Worm (Caenorhabditis elegans) whole organism, L4/young adult: ENCODE data around the gene sru-24.

Source experiments
- W03F9.2 ChIP-seq: fragments of 150-350 bp; optimal IDR thresholded peaks from 2 replicates; lab custom pipeline; 2014; ENCODE audit warnings: missing biosample characterization, missing genetic modification characterization
- dao-5 ChIP-seq: sonication (generic microtip); optimal IDR thresholded peaks from 2 replicates; lab custom pipeline; 2016; ENCODE audit warnings: missing genotype, missing genetic modification characterization, moderate library complexity, missing compliant biosample characterization
- him-1 ChIP-seq: sonication (generic microtip); optimal IDR thresholded peaks from 2 replicates; lab custom pipeline; 2016; ENCODE audit warnings: missing genotype, missing genetic modification reagents, missing genetic modification characterization, missing compliant biosample characterization

DNA sequence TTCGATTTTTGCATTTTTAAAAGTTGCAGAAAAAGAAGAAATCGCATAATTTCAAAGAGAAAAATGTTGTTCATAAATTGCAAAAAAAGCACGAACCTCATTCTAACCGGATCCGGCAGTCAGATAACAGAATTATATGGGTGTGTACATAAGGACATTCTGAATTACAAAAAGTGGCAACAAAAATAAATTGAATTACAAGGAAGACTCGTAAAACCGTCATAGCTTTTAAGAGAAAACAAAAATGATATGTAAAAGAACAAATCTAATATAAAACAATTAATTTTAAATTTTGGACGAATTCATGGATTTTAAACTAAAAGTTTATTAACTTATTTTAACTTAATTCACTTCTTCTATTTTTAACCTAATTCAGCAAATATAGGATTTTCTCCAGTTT, 11.0 kb downstream of the sru-24 start, which contains the start of gene F31F4.17:
- TF ChIP-seq him-1 (tag; lab: Kevin White, UChicago) = no peak
- no peak for TF ChIP-seq W03F9.2 (tag; lab: Kevin White, UChicago)
- no peak for TF ChIP-seq dao-5 (tag; lab: Kevin White, UChicago)
